Worm (Caenorhabditis elegans): ENCODE measurements around the gene lgc-46.

- TF ChIP-seq lin-15B (tag; optimal IDR thresholded peaks at IDR 0.05) (no peak), ama-1 (optimal IDR thresholded peaks at IDR 0.05) (no peak), fkh-10 (GFP tag; optimal IDR thresholded peaks at IDR 0.05) (no peak), rnt-1 (tag; optimal IDR thresholded peaks at IDR 0.05) (no peak), mab-9 (GFP tag; IDR thresholded peaks at IDR 0.05) (no peak)
Measured at ce11 chrIII:1149472-1149871, 13.6 kb upstream of the lgc-46 start.
